Worm (Caenorhabditis elegans) whole organism, L2 larva: ENCODE measurements around the gene ugt-3.

Experiments
- ceh-82 ChIP-seq: fragments of 150-350 bp; optimal IDR thresholded peaks from 2 replicates; lab custom pipeline; 2014; ENCODE audit warnings: missing biosample characterization, missing genetic modification characterization
- elt-1 ChIP-seq: fragments of 150-350 bp; optimal IDR thresholded peaks from 2 replicates; lab custom pipeline; 2014; ENCODE audit warnings: missing biosample characterization, missing genetic modification characterization
- mdl-1 ChIP-seq, 2 experiments: fragments of 150-350 bp in 1 of 2; sonication (generic microtip) in 1 of 2; optimal IDR thresholded peaks; 2 replicates each; lab custom pipeline; 2017; ENCODE audit warnings: missing biosample characterization in 2 of 2, missing genetic modification characterization in 2 of 2
- nhr-11 ChIP-seq: fragments of 150-350 bp; optimal IDR thresholded peaks from 2 replicates; lab custom pipeline; 2014; ENCODE audit warnings: missing biosample characterization, missing genetic modification characterization

DNA sequence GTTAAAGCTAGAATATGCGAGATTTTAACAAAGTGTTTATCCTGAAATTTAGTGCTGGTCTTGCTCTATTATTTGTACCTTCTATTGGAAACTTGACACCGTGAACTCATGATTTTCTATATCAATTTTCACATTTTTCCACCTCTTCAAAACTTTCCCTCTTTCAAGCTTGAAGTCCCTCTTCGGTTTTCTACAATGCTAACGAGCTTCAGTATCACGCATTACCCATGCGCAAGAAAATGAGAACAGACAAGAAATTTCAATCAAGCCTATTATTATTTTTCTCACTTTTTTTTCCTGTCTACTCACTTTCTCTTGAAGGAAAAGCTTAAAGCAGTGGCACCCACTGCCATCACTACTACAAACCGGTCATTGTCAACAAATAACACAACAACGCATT is 11.7 kb upstream of the ugt-3 start:
- TF ChIP-seq elt-1 (tag; lab: Kevin White, UChicago) (no peak), ceh-82 (tag; lab: Kevin White, UChicago) (no peak), nhr-11 (no peak), mdl-1 (tag; optimal IDR thresholded peaks at IDR 0.05; lab: Kevin White, UChicago) (no peak)
